Fruit fly (Drosophila melanogaster) whole organism, embryonic: ENCODE measurements around the gene CG7320.

ENCODE experiments used
- ATbp ChIP-seq: fragments of 200-800 bp; sonication (Bioruptor generic); optimal IDR thresholded peaks from 2 replicates; lab custom pipeline; 2017; ENCODE audit warnings: missing biosample characterization, mild to moderate bottlenecking, missing genetic modification characterization, missing genetic modification reagents
- Abd-B ChIP-seq: fragments of 200-800 bp; sonication (Bioruptor generic); optimal IDR thresholded peaks from 2 replicates; lab custom pipeline; 2018; ENCODE audit warnings: missing biosample characterization, mild to moderate bottlenecking, missing genetic modification characterization, moderate library complexity
- CG10267 ChIP-seq: fragments of 200-800 bp; sonication (Bioruptor generic); optimal IDR thresholded peaks from 2 replicates; lab custom pipeline; 2018; ENCODE audit warnings: missing biosample characterization, mild to moderate bottlenecking, missing genetic modification characterization, moderate library complexity
- CG12391 ChIP-seq: fragments of 200-800 bp; sonication (Bioruptor generic); optimal IDR thresholded peaks from 3 replicates; lab custom pipeline; 2018; ENCODE audit warnings: missing biosample characterization, mild to moderate bottlenecking, missing genetic modification characterization, moderate library complexity
- CG12942 ChIP-seq: fragments of 200-800 bp; sonication (Bioruptor generic); optimal IDR thresholded peaks from 3 replicates; lab custom pipeline; 2016; ENCODE audit warnings: missing biosample characterization, missing genetic modification characterization
- CG15073 ChIP-seq: fragments of 200-800 bp; sonication (Bioruptor generic); optimal IDR thresholded peaks from 2 replicates; lab custom pipeline; 2016; ENCODE audit warnings: missing biosample characterization, missing genetic modification characterization
- CG15269 ChIP-seq: fragments of 200-800 bp; sonication (Bioruptor generic); optimal IDR thresholded peaks from 2 replicates; lab custom pipeline; 2018; ENCODE audit warnings: missing biosample characterization, mild to moderate bottlenecking, missing genetic modification characterization, moderate library complexity
- CG15601 ChIP-seq: fragments of 200-800 bp; sonication (Bioruptor generic); optimal IDR thresholded peaks from 3 replicates; lab custom pipeline; 2019; ENCODE audit warnings: missing biosample characterization, mild to moderate bottlenecking, missing genetic modification characterization, moderate library complexity
- CG1647 ChIP-seq: fragments of 200-800 bp; sonication (Bioruptor generic); optimal IDR thresholded peaks from 3 replicates; lab custom pipeline; 2016; ENCODE audit warnings: missing biosample characterization, missing genetic modification characterization
- CG17385 ChIP-seq: fragments of 200-800 bp; sonication (Bioruptor generic); optimal IDR thresholded peaks from 3 replicates; lab custom pipeline; 2018; ENCODE audit warnings: missing biosample characterization, mild to moderate bottlenecking, missing genetic modification characterization
- CG17568 ChIP-seq: fragments of 200-800 bp; sonication (Bioruptor generic); optimal IDR thresholded peaks from 2 replicates; lab custom pipeline; 2018; ENCODE audit warnings: missing biosample characterization, mild to moderate bottlenecking, missing genetic modification characterization, moderate library complexity
- CG17829 ChIP-seq: fragments of 200-800 bp; optimal IDR thresholded peaks from 2 replicates; lab custom pipeline; 2019; ENCODE audit warnings: missing biosample characterization, mild to moderate bottlenecking, missing genetic modification characterization, moderate library complexity
- CG18599 ChIP-seq: fragments of 200-800 bp; sonication (Bioruptor generic); optimal IDR thresholded peaks from 3 replicates; lab custom pipeline; 2017; ENCODE audit warnings: missing biosample characterization, missing genetic modification characterization, mild to moderate bottlenecking, moderate library complexity, missing genetic modification reagents
- CG18619 ChIP-seq: fragments of 200-800 bp; sonication (Bioruptor generic); optimal IDR thresholded peaks from 3 replicates; lab custom pipeline; 2017; ENCODE audit warnings: missing biosample characterization, mild to moderate bottlenecking, missing genetic modification characterization
- CG18764 ChIP-seq: fragments of 200-800 bp; sonication (Bioruptor generic); optimal IDR thresholded peaks from 3 replicates; lab custom pipeline; 2016; ENCODE audit warnings: missing biosample characterization, missing genetic modification characterization
- CG2199 ChIP-seq: fragments of 200-800 bp; sonication (Bioruptor generic); IDR thresholded peaks from 3 replicates; pipeline ENCODE4 v1.3.6; 2022; ENCODE audit warnings: missing biosample characterization, missing genetic modification characterization
- CG4360 ChIP-seq: fragments of 200-800 bp; sonication (Bioruptor generic); IDR thresholded peaks from 2 replicates; pipeline ENCODE4 v1.3.6; 2022; ENCODE audit warnings: missing biosample characterization, missing genetic modification characterization
- CG4730 ChIP-seq: fragments of 200-800 bp; sonication (Bioruptor generic); IDR thresholded peaks from 2 replicates; pipeline ENCODE4 v1.3.6; 2022; ENCODE audit warnings: missing biosample characterization, missing genetic modification characterization
- CG6175 ChIP-seq: fragments of 200-800 bp; sonication (Bioruptor generic); IDR thresholded peaks from 3 replicates; pipeline ENCODE4 v1.3.6; 2022; ENCODE audit warnings: missing biosample characterization, missing genetic modification characterization
- CG6854 ChIP-seq: fragments of 200-800 bp; sonication (Bioruptor generic); optimal IDR thresholded peaks from 3 replicates; lab custom pipeline; 2017; ENCODE audit warnings: missing biosample characterization, mild to moderate bottlenecking, missing genetic modification characterization
- CG7839 ChIP-seq: fragments of 200-800 bp; sonication (Bioruptor generic); optimal IDR thresholded peaks from 3 replicates; lab custom pipeline; 2018; ENCODE audit warnings: missing biosample characterization, mild to moderate bottlenecking, missing genetic modification characterization, moderate library complexity
- CG7928 ChIP-seq: fragments of 200-800 bp; sonication (Bioruptor generic); optimal IDR thresholded peaks from 2 replicates; lab custom pipeline; 2017; ENCODE audit warnings: missing biosample characterization, mild to moderate bottlenecking, missing genetic modification characterization
- Chrac-16 ChIP-seq: fragments of 200-800 bp; sonication (Bioruptor generic); optimal IDR thresholded peaks from 3 replicates; lab custom pipeline; 2016; ENCODE audit warnings: missing biosample characterization, missing genetic modification characterization
- D19A ChIP-seq: fragments of 200-800 bp; optimal IDR thresholded peaks from 3 replicates; lab custom pipeline; 2019; ENCODE audit warnings: missing biosample characterization, mild to moderate bottlenecking, missing genetic modification characterization, moderate library complexity
- Deaf1 ChIP-seq: fragments of 200-800 bp; optimal IDR thresholded peaks from 3 replicates; lab custom pipeline; 2019; ENCODE audit warnings: missing biosample characterization, mild to moderate bottlenecking, missing genetic modification characterization, moderate library complexity
- Fer1 ChIP-seq: fragments of 200-800 bp; sonication (Bioruptor generic); optimal IDR thresholded peaks from 2 replicates; lab custom pipeline; 2017; ENCODE audit warnings: missing biosample characterization, mild to moderate bottlenecking, missing genetic modification characterization
- HLH4C ChIP-seq: fragments of 200-800 bp; sonication (Bioruptor generic); IDR thresholded peaks from 3 replicates; pipeline ENCODE4 v1.3.6; 2022; ENCODE audit warnings: missing biosample characterization, missing genetic modification characterization; ENCODE audit not compliant: partially characterized antibody
- Hr78 ChIP-seq, 2 experiments: fragments of 200-800 bp in 1 of 2; fragments of >200 bp in 1 of 2; sonication (Bioruptor generic) in 1 of 2; optimal IDR thresholded peaks; 2 replicates each; lab custom pipeline; 2017 to 2019; ENCODE audit warnings: missing biosample characterization in 2 of 2, missing genetic modification characterization in 2 of 2, mild to moderate bottlenecking in 1 of 2, moderate library complexity in 1 of 2
- MTF-1 ChIP-seq: fragments of 200-800 bp; sonication (Bioruptor generic); optimal IDR thresholded peaks from 2 replicates; lab custom pipeline; 2018; ENCODE audit warnings: missing biosample characterization, mild to moderate bottlenecking, missing genetic modification characterization, borderline replicate concordance
- Nf-YA ChIP-seq: fragments of 200-800 bp; sonication (Bioruptor generic); IDR thresholded peaks from 2 replicates; pipeline ENCODE4 v1.3.6; 2022; ENCODE audit warnings: missing biosample characterization, missing genetic modification characterization
- Rx ChIP-seq: fragments of 200-800 bp; sonication (Bioruptor generic); IDR thresholded peaks from 2 replicates; pipeline ENCODE4 v1.3.6; 2022; ENCODE audit warnings: missing biosample characterization, missing genetic modification characterization
- Sox100B ChIP-seq: fragments of 200-800 bp; sonication (Bioruptor generic); optimal IDR thresholded peaks from 3 replicates; lab custom pipeline; 2018; ENCODE audit warnings: missing biosample characterization, mild to moderate bottlenecking, missing genetic modification characterization
- Sox102F ChIP-seq: fragments of 200-800 bp; sonication (Bioruptor generic); optimal IDR thresholded peaks from 2 replicates; lab custom pipeline; 2018; ENCODE audit warnings: missing biosample characterization, mild to moderate bottlenecking, missing genetic modification characterization, moderate library complexity
- ara ChIP-seq: fragments of 200-800 bp; sonication (Bioruptor generic); IDR thresholded peaks from 2 replicates; pipeline ENCODE4 v1.3.6; 2022; ENCODE audit warnings: missing biosample characterization, missing genetic modification characterization
- ato ChIP-seq: fragments of 200-800 bp; sonication (Bioruptor generic); IDR thresholded peaks from 2 replicates; pipeline ENCODE4 v1.3.6; 2022; ENCODE audit warnings: missing biosample characterization, missing genetic modification characterization; ENCODE audit not compliant: partially characterized antibody
- chif ChIP-seq, 2 experiments: fragments of 200-800 bp; sonication (Bioruptor generic); optimal IDR thresholded peaks; 3 replicates each; lab custom pipeline; 2016; ENCODE audit warnings: missing biosample characterization in 2 of 2, missing genetic modification characterization in 2 of 2
- chinmo ChIP-seq: fragments of 200-800 bp; sonication (Bioruptor generic); IDR thresholded peaks from 4 replicates; pipeline ENCODE4 v1.3.6; 2022; ENCODE audit warnings: missing biosample characterization, missing genetic modification characterization; ENCODE audit not compliant: partially characterized antibody
- gem ChIP-seq: fragments of 200-800 bp; sonication (Bioruptor generic); optimal IDR thresholded peaks from 2 replicates; lab custom pipeline; 2019; ENCODE audit warnings: missing biosample characterization, mild to moderate bottlenecking, missing genetic modification characterization, moderate library complexity
- gro ChIP-seq: fragments of 200-800 bp; sonication (Bioruptor generic); optimal IDR thresholded peaks from 2 replicates; lab custom pipeline; 2016; ENCODE audit warnings: missing biosample characterization, missing genetic modification characterization
- lov ChIP-seq, 2 experiments: fragments of 200-800 bp in 1 of 2; fragments of >200 bp in 1 of 2; sonication (Bioruptor generic) in 1 of 2; IDR thresholded peaks in 1 of 2; optimal IDR thresholded peaks in 1 of 2; 2 replicates in 1 of 2; 3 replicates in 1 of 2; pipeline versions ENCODE4 v1.3.6 to Lab custom; 2017 to 2022; ENCODE audit warnings: missing biosample characterization in 1 of 2, missing genetic modification characterization in 1 of 2
- odd ChIP-seq: fragments of 200-800 bp; sonication (Bioruptor generic); optimal IDR thresholded peaks from 2 replicates; lab custom pipeline; 2017; ENCODE audit warnings: missing biosample characterization, mild to moderate bottlenecking, missing genetic modification characterization
- otp ChIP-seq: fragments of 200-800 bp; sonication (Bioruptor generic); IDR thresholded peaks from 3 replicates; pipeline ENCODE4, ENCODE4 v1.3.6; 2022; ENCODE audit warnings: missing biosample characterization, missing genetic modification characterization
- rib ChIP-seq: fragments of 200-800 bp; sonication (Bioruptor generic); IDR thresholded peaks from 2 replicates; pipeline ENCODE4 v1.3.6; 2022; ENCODE audit warnings: missing biosample characterization, missing genetic modification characterization
- sr ChIP-seq: fragments of 200-800 bp; sonication (Bioruptor generic); IDR thresholded peaks from 3 replicates; pipeline ENCODE4 v1.3.6; 2022; ENCODE audit warnings: missing biosample characterization, missing genetic modification characterization
- tio ChIP-seq: fragments of 200-800 bp; sonication (Bioruptor generic); optimal IDR thresholded peaks from 2 replicates; lab custom pipeline; 2017; ENCODE audit warnings: missing biosample characterization, missing genetic modification characterization, inconsistent platforms
- vnd ChIP-seq: fragments of 200-800 bp; sonication (Bioruptor generic); IDR thresholded peaks from 3 replicates; pipeline ENCODE4 v1.3.6; 2022; ENCODE audit warnings: missing biosample characterization, missing genetic modification characterization; ENCODE audit not compliant: partially characterized antibody
- yki ChIP-seq: fragments of >200 bp; optimal IDR thresholded peaks from 3 replicates; lab custom pipeline; 2018
- z ChIP-seq: fragments of 200-800 bp; sonication (Bioruptor generic); IDR thresholded peaks from 3 replicates; pipeline ENCODE4 v1.3.6; 2022; ENCODE audit warnings: missing biosample characterization, missing genetic modification characterization

Gene CG7320

DNA sequence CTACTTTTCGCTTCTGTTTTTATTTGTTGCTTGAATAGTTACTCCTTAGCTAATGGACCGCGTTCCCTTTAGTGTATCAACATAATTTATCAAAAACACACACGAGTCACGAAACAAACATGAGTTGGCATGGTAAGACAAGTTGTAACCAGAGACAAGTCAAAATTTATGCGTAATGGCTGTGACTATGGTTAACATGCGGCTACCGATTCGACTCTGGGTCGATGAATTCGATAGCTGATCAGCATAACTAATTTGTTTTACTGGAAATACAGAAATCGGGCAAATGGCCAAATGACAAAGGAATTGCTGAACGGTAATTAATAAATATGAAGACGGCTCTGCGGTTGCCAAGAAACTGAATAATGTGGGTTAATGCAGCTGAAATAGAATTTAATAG lies 36.5 kb downstream of the CG7320 start (continued):
- TF ChIP-seq CG15269 (tag; lab: Kevin White, UChicago), result peak; percentile 54
- TF ChIP-seq z, result 0 out of 3 replicates have a peak, but pooled peaks have one; percentile 19
- peak; percentile 60 for TF ChIP-seq D19A (tag; lab: Kevin White, UChicago)
- peak; percentile 65; the same call in 2 of the 4 replicates for TF ChIP-seq chinmo
- TF ChIP-seq Rx, result no peak
- no peak for TF ChIP-seq Abd-B

dm6 chr3L:18238568-18238967 lies 37.3 kb downstream of the CG7320 start:
- TF ChIP-seq CG2199 (GFP tag; lab: Robert Waterston, UW) (0 out of 3 replicates have a peak, but pooled peaks have one; percentile 10), CG4360 (GFP tag; lab: Robert Waterston, UW) (no peak), yki (lab: Kevin White, UChicago) (no peak), Nf-YA (no peak), ATbp (peak; percentile 82), CG6854 (GFP tag; lab: Kevin White, UChicago) (no peak), ara (peak; percentile 65; the same call in 1 of the 2 replicates), CG12391 (peak; percentile 85), CG18599 (no peak), chif (GFP tag; optimal IDR thresholded peaks at IDR 0.05; lab: Kevin White, UChicago) (peak; percentile 40 to 81), CG12942 (GFP tag; lab: Kevin White, UChicago) (peak; percentile 46), CG17385 (GFP tag; lab: Kevin White, UChicago) (peak; percentile 68), CG18764 (GFP tag; lab: Kevin White, UChicago) (peak; percentile 45), CG7928 (no peak), tio (GFP tag; lab: Kevin White, UChicago) (peak; percentile 78), Sox100B (peak; percentile 79), MTF-1 (GFP tag; lab: Kevin White, UChicago) (no peak), CG15073 (GFP tag; lab: Kevin White, UChicago) (no peak), CG4730 (GFP tag; lab: Robert Waterston, UW) (no peak), HLH4C (no peak), Deaf1 (tag; lab: Kevin White, UChicago) (peak; percentile 34), sr (GFP tag; lab: Robert Waterston, UW) (no peak), CG18619 (GFP tag; lab: Kevin White, UChicago) (peak; percentile 64), otp (GFP tag; lab: Robert Waterston, UW) (peak; percentile 35; the same call in 1 of the 3 replicates), odd (GFP tag; lab: Kevin White, UChicago) (no peak), CG17568 (GFP tag; lab: Kevin White, UChicago) (peak; percentile 56), ato (GFP tag; lab: Robert Waterston, UW) (no peak), CG15601 (tag; lab: Kevin White, UChicago) (peak; percentile 89), Sox102F (peak; percentile 79), lov (optimal IDR thresholded peaks at IDR 0.05; lab: Kevin White, UChicago) (no peak), lov (GFP tag; IDR thresholded peaks at IDR 0.05; lab: Robert Waterston, UW) (no peak), gro (no peak), CG10267 (tag; lab: Kevin White, UChicago) (peak; percentile 82), Fer1 (no peak), Hr78 (GFP tag; optimal IDR thresholded peaks at IDR 0.05; lab: Kevin White, UChicago) (peak in 1 of 2 experiments; percentile 53), CG6175 (GFP tag; lab: Robert Waterston, UW) (no peak), CG17829 (tag; lab: Kevin White, UChicago) (peak; percentile 83), CG7839 (peak; percentile 85), CG1647 (peak; percentile 29), gem (tag; lab: Kevin White, UChicago) (peak; percentile 91), Rx (no peak; the same call in 1 of the 2 replicates), vnd (GFP tag; lab: Robert Waterston, UW) (no peak), Chrac-16 (GFP tag; lab: Kevin White, UChicago) (peak; percentile 68), rib (no peak)
